Fruit fly (Drosophila melanogaster) whole organism, prepupa: ENCODE data around the gene CG43182.
A peak's percentile ranks its signal among the peaks of the same experiment; 100 is the strongest.

Source experiments
- Blimp-1 ChIP-seq: fragments of 200-800 bp; sonication (Bioruptor generic); optimal IDR thresholded peaks from 3 replicates; lab custom pipeline; 2017; ENCODE audit warnings: missing biosample characterization, missing genetic modification characterization, mild to moderate bottlenecking, moderate library complexity, missing genetic modification reagents
- CG11294 ChIP-seq: fragments of 200-800 bp; sonication (Bioruptor generic); IDR thresholded peaks from 2 replicates; pipeline ENCODE4 v1.3.6; 2022; ENCODE audit warnings: missing biosample characterization, missing genetic modification characterization
- CG15336 ChIP-seq: fragments of 200-800 bp; sonication (Bioruptor generic); IDR thresholded peaks from 2 replicates; pipeline ENCODE4 v1.3.6; 2022; ENCODE audit warnings: missing biosample characterization, missing genetic modification characterization
- CG1621 ChIP-seq: fragments of 200-800 bp; sonication (Bioruptor generic); optimal IDR thresholded peaks from 3 replicates; lab custom pipeline; 2018; ENCODE audit warnings: missing biosample characterization, mild to moderate bottlenecking, missing genetic modification characterization
- CG32006 ChIP-seq: fragments of 200-800 bp; sonication (Bioruptor generic); optimal IDR thresholded peaks from 3 replicates; lab custom pipeline; 2017; ENCODE audit warnings: missing biosample characterization, mild to moderate bottlenecking, missing genetic modification characterization
- CG34406 ChIP-seq: fragments of 200-800 bp; sonication (Bioruptor generic); optimal IDR thresholded peaks from 3 replicates; lab custom pipeline; 2016; ENCODE audit warnings: missing biosample characterization, missing genetic modification characterization
- CG4318 ChIP-seq: fragments of 200-800 bp; sonication (Bioruptor generic); optimal IDR thresholded peaks from 3 replicates; lab custom pipeline; 2017; ENCODE audit warnings: missing biosample characterization, mild to moderate bottlenecking, missing genetic modification characterization
- CG6163 ChIP-seq: fragments of 200-800 bp; sonication (Bioruptor generic); IDR thresholded peaks from 3 replicates; pipeline ENCODE4 v1.3.6; 2022; ENCODE audit warnings: missing biosample characterization, missing genetic modification characterization
- CG6276 ChIP-seq: fragments of 200-800 bp; sonication (Bioruptor generic); optimal IDR thresholded peaks from 2 replicates; lab custom pipeline; 2017; ENCODE audit warnings: missing biosample characterization, mild to moderate bottlenecking, missing genetic modification characterization
- CG6792 ChIP-seq: fragments of 200-800 bp; sonication (Bioruptor generic); optimal IDR thresholded peaks from 3 replicates; lab custom pipeline; 2016; ENCODE audit warnings: missing biosample characterization, missing genetic modification characterization
- CG6854 ChIP-seq: fragments of 200-800 bp; sonication (Bioruptor generic); optimal IDR thresholded peaks from 2 replicates; lab custom pipeline; 2017; ENCODE audit warnings: missing biosample characterization, mild to moderate bottlenecking, missing genetic modification characterization
- CG7368 ChIP-seq: fragments of 200-800 bp; sonication (Bioruptor generic); optimal IDR thresholded peaks from 3 replicates; lab custom pipeline; 2016; ENCODE audit warnings: missing biosample characterization, missing genetic modification characterization
- CG8119 ChIP-seq: fragments of 200-800 bp; sonication (Bioruptor generic); IDR thresholded peaks from 3 replicates; pipeline ENCODE4 v1.3.6; 2022; ENCODE audit warnings: missing biosample characterization, missing genetic modification characterization
- CG9139 ChIP-seq: fragments of 200-800 bp; sonication (Bioruptor generic); optimal IDR thresholded peaks from 3 replicates; lab custom pipeline; 2017; ENCODE audit warnings: missing biosample characterization, mild to moderate bottlenecking, missing genetic modification characterization
- Eip75B ChIP-seq: fragments of 200-800 bp; sonication (Bioruptor generic); optimal IDR thresholded peaks from 3 replicates; lab custom pipeline; 2016; ENCODE audit warnings: missing biosample characterization, missing genetic modification characterization
- Eip78C ChIP-seq: fragments of 200-800 bp; sonication (Bioruptor generic); peaks from one replicate; lab custom pipeline; 2016; ENCODE audit warnings: missing biosample characterization, missing genetic modification characterization
- Ets21C ChIP-seq: fragments of 200-800 bp; sonication (Bioruptor generic); optimal IDR thresholded peaks from 3 replicates; lab custom pipeline; 2016; ENCODE audit warnings: missing biosample characterization, missing genetic modification characterization
- Ets96B ChIP-seq: fragments of 200-800 bp; optimal IDR thresholded peaks from 2 replicates; lab custom pipeline; 2019; ENCODE audit warnings: missing biosample characterization, mild to moderate bottlenecking, missing genetic modification characterization, moderate library complexity
- Gug ChIP-seq: fragments of 200-800 bp; sonication (Bioruptor generic); IDR thresholded peaks from 2 replicates; pipeline ENCODE4 v1.3.6; 2022; ENCODE audit warnings: missing biosample characterization, missing genetic modification characterization
- Hr4 ChIP-seq: fragments of 200-800 bp; sonication (Bioruptor generic); optimal IDR thresholded peaks from 3 replicates; lab custom pipeline; 2016; ENCODE audit warnings: missing biosample characterization, missing genetic modification characterization
- Lpt ChIP-seq: fragments of 200-800 bp; sonication (Bioruptor generic); optimal IDR thresholded peaks from 3 replicates; lab custom pipeline; 2016; ENCODE audit warnings: missing biosample characterization, missing genetic modification characterization
- Smox ChIP-seq: fragments of 200-800 bp; sonication (Bioruptor generic); optimal IDR thresholded peaks from 3 replicates; lab custom pipeline; 2016; ENCODE audit warnings: missing biosample characterization, missing genetic modification characterization
- Sox14 ChIP-seq: fragments of 200-800 bp; sonication (Bioruptor generic); optimal IDR thresholded peaks from 3 replicates; lab custom pipeline; 2016; ENCODE audit warnings: missing biosample characterization, missing genetic modification characterization
- achi ChIP-seq: fragments of 200-800 bp; sonication (Bioruptor generic); optimal IDR thresholded peaks from 3 replicates; lab custom pipeline; 2016; ENCODE audit warnings: missing biosample characterization, missing genetic modification characterization
- dac ChIP-seq: fragments of 200-800 bp; sonication (Bioruptor generic); optimal IDR thresholded peaks from 2 replicates; lab custom pipeline; 2017; ENCODE audit warnings: missing biosample characterization, mild to moderate bottlenecking, missing genetic modification characterization
- dsx ChIP-seq: fragments of 200-800 bp; optimal IDR thresholded peaks from 3 replicates; lab custom pipeline; 2019; ENCODE audit warnings: missing biosample characterization, mild to moderate bottlenecking, missing genetic modification characterization, moderate library complexity; ENCODE audit not compliant: poor library complexity, severe bottlenecking
- eg ChIP-seq: fragments of 200-800 bp; sonication (Bioruptor generic); IDR thresholded peaks from 3 replicates; pipeline ENCODE4 v1.3.6; 2022; ENCODE audit warnings: missing biosample characterization, missing genetic modification characterization
- esn ChIP-seq: fragments of 200-800 bp; sonication (Bioruptor generic); optimal IDR thresholded peaks from 2 replicates; lab custom pipeline; 2016; ENCODE audit warnings: missing biosample characterization, mild to moderate bottlenecking, missing genetic modification characterization, moderate library complexity
- fd59A ChIP-seq: fragments of 200-800 bp; sonication (Bioruptor generic); optimal IDR thresholded peaks from 2 replicates; lab custom pipeline; 2017; ENCODE audit warnings: missing biosample characterization, mild to moderate bottlenecking, missing genetic modification characterization, missing genetic modification reagents
- fd85E ChIP-seq: fragments of 200-800 bp; sonication (Bioruptor generic); optimal IDR thresholded peaks from 3 replicates; lab custom pipeline; 2016; ENCODE audit warnings: missing biosample characterization, missing genetic modification characterization
- fkh ChIP-seq: fragments of 200-800 bp; sonication (Bioruptor generic); optimal IDR thresholded peaks from 3 replicates; lab custom pipeline; 2017; ENCODE audit warnings: missing biosample characterization, mild to moderate bottlenecking, missing genetic modification characterization, moderate library complexity
- lz ChIP-seq: fragments of 200-800 bp; sonication (Bioruptor generic); optimal IDR thresholded peaks from 3 replicates; lab custom pipeline; 2016; ENCODE audit warnings: missing biosample characterization, missing genetic modification characterization
- pdm3 ChIP-seq: fragments of 200-800 bp; sonication (Bioruptor generic); optimal IDR thresholded peaks from 3 replicates; lab custom pipeline; 2016; ENCODE audit warnings: missing biosample characterization, missing genetic modification characterization
- spab ChIP-seq: fragments of 200-800 bp; sonication (Bioruptor generic); optimal IDR thresholded peaks from 2 replicates; lab custom pipeline; 2017; ENCODE audit warnings: missing biosample characterization, mild to moderate bottlenecking, missing genetic modification characterization, missing genetic modification reagents

Gene CG43182

dm6 chrX:345246-345645 lies 7.6 kb upstream of the CG43182 start (continued):
- TF ChIP-seq CG4318 (GFP tag; lab: Kevin White, UChicago) (peak; percentile 82), CG6163 (GFP tag; lab: Robert Waterston, UW) (peak; percentile 91), lz (GFP tag; lab: Kevin White, UChicago) (peak; percentile 60), CG15336 (GFP tag; lab: Robert Waterston, UW) (peak; percentile 95), Eip75B (GFP tag; lab: Kevin White, UChicago) (peak; percentile 80), achi (peak; percentile 79), CG6792 (GFP tag; lab: Kevin White, UChicago) (peak; percentile 66), dsx (GFP tag; lab: Kevin White, UChicago) (peak; percentile 76), Eip78C (GFP tag; lab: Kevin White, UChicago) (peak; percentile 96), spab (GFP tag; lab: Kevin White, UChicago) (peak; percentile 79), Sox14 (peak; percentile 80), Ets96B (tag; lab: Kevin White, UChicago) (peak; percentile 84), Lpt (GFP tag; lab: Kevin White, UChicago) (peak; percentile 86), CG9139 (GFP tag; lab: Kevin White, UChicago) (peak; percentile 73), CG6854 (no peak), Ets21C (GFP tag; lab: Kevin White, UChicago) (no peak), pdm3 (GFP tag; lab: Kevin White, UChicago) (peak; percentile 83), fd85E (no peak), esn (GFP tag; lab: Kevin White, UChicago) (peak; percentile 63)

- TF ChIP-seq Blimp-1 (GFP tag; lab: Kevin White, UChicago) (no peak), Smox (GFP tag; lab: Kevin White, UChicago) (no peak), CG7368 (no peak), CG11294 (no peak), CG8119 (no peak), Ets21C (GFP tag; lab: Kevin White, UChicago) (no peak), esn (GFP tag; lab: Kevin White, UChicago) (no peak), fd59A (GFP tag; lab: Kevin White, UChicago) (no peak), fkh (GFP tag; lab: Kevin White, UChicago) (no peak), dsx (GFP tag; lab: Kevin White, UChicago) (no peak), Gug (GFP tag; lab: Robert Waterston, UW) (no peak), CG34406 (GFP tag; lab: Kevin White, UChicago) (no peak)
Observed at dm6 chrX:350266-350665, 2.6 kb upstream of the CG43182 start, which contains the start of gene CG43181. Gene CG43181, plus strand, starts transcription at chrX:350566.

- TF ChIP-seq Ets21C (GFP tag; lab: Kevin White, UChicago) (no peak), Hr4 (GFP tag; lab: Kevin White, UChicago) (no peak), CG6276 (GFP tag; lab: Kevin White, UChicago) (peak; percentile 86), eg (GFP tag; lab: Robert Waterston, UW) (no peak), dac (no peak), fd59A (GFP tag; lab: Kevin White, UChicago) (no peak)
Observed at dm6 chrX:350970-351369, 1.9 kb upstream of the CG43182 start.

dm6 chrX:351599-351998 lies 1.3 kb upstream of the CG43182 start:
- TF ChIP-seq CG1621 (tag; lab: Kevin White, UChicago) (no peak), fkh (GFP tag; lab: Kevin White, UChicago) (peak; percentile 51)

- no peak for TF ChIP-seq Lpt (GFP tag; lab: Kevin White, UChicago)
- TF ChIP-seq CG4318 (GFP tag; lab: Kevin White, UChicago): peak; percentile 10
- no peak for TF ChIP-seq CG34406 (GFP tag; lab: Kevin White, UChicago)
- TF ChIP-seq eg (GFP tag; lab: Robert Waterston, UW): peak; percentile 57; the same call in 2 of the 3 replicates
- peak; percentile 23; the same call in 1 of the 2 replicates for TF ChIP-seq CG11294
- TF ChIP-seq CG6854: no peak
- TF ChIP-seq CG6276 (GFP tag; lab: Kevin White, UChicago): no peak
- peak; percentile 54 for TF ChIP-seq Eip78C (GFP tag; lab: Kevin White, UChicago)
- TF ChIP-seq CG8119: peak; percentile 49; the same call in 1 of the 3 replicates
- peak; percentile 18 for TF ChIP-seq CG32006 (GFP tag; lab: Kevin White, UChicago)
- TF ChIP-seq pdm3 (GFP tag; lab: Kevin White, UChicago): peak; percentile 17
- peak; percentile 11 for TF ChIP-seq esn (GFP tag; lab: Kevin White, UChicago)
- TF ChIP-seq Hr4 (GFP tag; lab: Kevin White, UChicago): peak; percentile 63
- TF ChIP-seq, all 60 proteins: peak for 9
Observed at dm6 chrX:353929-354515, 1.2 kb downstream of the CG43182 start.
